Worm (Caenorhabditis elegans): ENCODE measurements around the gene K03B8.4.

ce11 chrV:11439202-11439601, 44.3 kb upstream of the K03B8.4 start:
- TF ChIP-seq ceh-36 (tag; optimal IDR thresholded peaks at IDR 0.05) (no peak), F13C5.2 (tag; optimal IDR thresholded peaks at IDR 0.05) (no peak), ama-1 (optimal IDR thresholded peaks at IDR 0.05) (no peak)

Measured in whole organism, early embryonic.